Worm (Caenorhabditis elegans) whole organism, L4 larva: ENCODE results near the gene T04H1.12.

Experiments used
- ces-1 ChIP-seq: fragments of 150-350 bp; sonication (generic microtip); optimal IDR thresholded peaks from 4 replicates; lab custom pipeline; 2014; ENCODE audit warnings: missing biosample characterization, missing genetic modification reagents, missing genetic modification characterization
- lin-39 ChIP-seq: fragments of 150-350 bp; optimal IDR thresholded peaks from 2 replicates; lab custom pipeline; 2014; ENCODE audit warnings: missing biosample characterization, missing genetic modification reagents, missing genetic modification characterization
- mes-2 ChIP-seq: sonication (generic microtip); optimal IDR thresholded peaks from 2 replicates; lab custom pipeline; 2016; ENCODE audit warnings: missing genotype, mild to moderate bottlenecking, missing genetic modification characterization, missing compliant biosample characterization; ENCODE audit not compliant: poor library complexity, severe bottlenecking

DNA sequence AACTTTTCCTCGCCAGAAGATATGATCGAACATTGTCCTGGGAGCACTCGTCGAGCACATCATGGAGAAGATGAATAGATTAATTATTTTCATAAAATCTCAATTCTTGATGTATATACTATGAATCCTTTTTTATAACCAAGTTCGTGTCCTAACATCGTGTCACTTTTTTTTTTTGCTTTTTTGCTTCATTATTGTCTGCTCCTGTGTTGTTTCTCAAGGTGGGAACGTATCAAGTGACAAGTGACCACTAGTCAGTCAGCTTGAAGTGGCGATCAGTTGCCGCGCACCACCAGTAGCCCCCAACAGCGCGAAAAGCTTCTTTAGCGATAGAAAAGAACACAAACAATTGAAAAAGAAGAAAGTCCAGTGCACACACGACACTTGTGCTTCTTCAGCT is 3.2 kb upstream of the T04H1.12 start, which contains the start of gene lrx-1:
- no peak for TF ChIP-seq ces-1 (GFP tag; lab: Kevin White, UChicago)
- TF ChIP-seq lin-39 (tag; lab: Kevin White, UChicago) = no peak
- no peak for TF ChIP-seq mes-2
